Fruit fly (Drosophila melanogaster) whole organism, wandering third instar larva: ENCODE results near the gene CG3726.
A peak's percentile ranks its signal among the peaks of the same experiment; 100 is the strongest.

Experiments
- Abd-B ChIP-seq: fragments of >200 bp; optimal IDR thresholded peaks from 2 replicates; lab custom pipeline; 2017; ENCODE audit warnings: missing biosample characterization, missing genetic modification characterization
- CG9705 ChIP-seq: fragments of 200-800 bp; sonication (Bioruptor generic); optimal IDR thresholded peaks from 2 replicates; lab custom pipeline; 2018; ENCODE audit warnings: missing biosample characterization, mild to moderate bottlenecking, missing genetic modification characterization
- CrebA ChIP-seq: fragments of 200-800 bp; sonication (Bioruptor generic); optimal IDR thresholded peaks from 2 replicates; lab custom pipeline; 2016; ENCODE audit warnings: missing biosample characterization, mild to moderate bottlenecking, missing genetic modification characterization, borderline replicate concordance
- Dfd ChIP-seq: fragments of >200 bp; optimal IDR thresholded peaks from 2 replicates; lab custom pipeline; 2017; ENCODE audit warnings: missing biosample characterization, missing genetic modification characterization
- Dif ChIP-seq: fragments of 200-275, 200-300 bp; sonication (Bioruptor generic); optimal IDR thresholded peaks from 2 replicates; lab custom pipeline; 2018; ENCODE audit warnings: missing biosample characterization, missing genetic modification characterization; ENCODE audit not compliant: partially characterized antibody
- GATAd ChIP-seq: sonication (Bioruptor generic); optimal IDR thresholded peaks from 2 replicates; lab custom pipeline; 2016; ENCODE audit warnings: missing biosample characterization, missing genetic modification characterization
- Hnf4 ChIP-seq: fragments of 200-800 bp; sonication (Bioruptor generic); optimal IDR thresholded peaks from 2 replicates; lab custom pipeline; 2016; ENCODE audit warnings: missing biosample characterization, mild to moderate bottlenecking, missing genetic modification characterization
- Hr83 ChIP-seq: fragments of 200-300 bp; sonication (Bioruptor generic); optimal IDR thresholded peaks from 2 replicates; lab custom pipeline; 2016; ENCODE audit warnings: missing biosample characterization, mild to moderate bottlenecking, missing genetic modification characterization, moderate library complexity; ENCODE audit not compliant: poor library complexity, severe bottlenecking
- Jra ChIP-seq: sonication (Bioruptor generic); optimal IDR thresholded peaks from 2 replicates; lab custom pipeline; 2016; ENCODE audit warnings: missing biosample characterization, missing genetic modification characterization
- Mio ChIP-seq: sonication (Bioruptor generic); optimal IDR thresholded peaks from 2 replicates; lab custom pipeline; 2016; ENCODE audit warnings: missing biosample characterization, missing genetic modification characterization
- Myc ChIP-seq: fragments of >200 bp; optimal IDR thresholded peaks from 2 replicates; lab custom pipeline; 2017
- N ChIP-seq: fragments of >200 bp; optimal IDR thresholded peaks from 2 replicates; lab custom pipeline; 2018; ENCODE audit warnings: missing biosample characterization, missing external identifiers, missing genetic modification characterization
- Rel ChIP-seq, 2 experiments: fragments of 200-800 bp; sonication (Bioruptor generic) in 1 of 2; optimal IDR thresholded peaks; 2 replicates in 1 of 2; 3 replicates in 1 of 2; lab custom pipeline; 2016 to 2019; ENCODE audit warnings: mild to moderate bottlenecking in 2 of 2, missing biosample characterization in 2 of 2, missing genetic modification characterization in 2 of 2, moderate library complexity in 1 of 2
- Sp1 ChIP-seq: fragments of 200-800 bp; sonication (Bioruptor generic); optimal IDR thresholded peaks from 3 replicates; lab custom pipeline; 2019; ENCODE audit warnings: missing biosample characterization, mild to moderate bottlenecking, missing genetic modification characterization, moderate library complexity
- Vsx2 ChIP-seq: fragments of 200-300, 225-300 bp; sonication (Bioruptor generic); optimal IDR thresholded peaks from 2 replicates; lab custom pipeline; 2018; ENCODE audit warnings: missing biosample characterization, missing genetic modification characterization; ENCODE audit not compliant: partially characterized antibody
- br ChIP-seq: fragments of 200-800 bp; sonication (Bioruptor generic); optimal IDR thresholded peaks from 2 replicates; lab custom pipeline; 2016; ENCODE audit warnings: missing biosample characterization, missing genetic modification characterization
- brk ChIP-seq: fragments of 200-800 bp; sonication (Bioruptor generic); optimal IDR thresholded peaks from 2 replicates; lab custom pipeline; 2016; ENCODE audit warnings: missing biosample characterization, mild to moderate bottlenecking, missing genetic modification characterization
- dl ChIP-seq, 2 experiments: fragments of 175-275, 200-275 bp in 1 of 2; fragments of 200-275 bp in 1 of 2; sonication (Bioruptor generic); optimal IDR thresholded peaks; lab custom pipeline; 2018; ENCODE audit warnings: mild to moderate bottlenecking in 2 of 2, missing biosample characterization in 2 of 2, missing genetic modification characterization in 2 of 2, moderate library complexity in 2 of 2; ENCODE audit not compliant: partially characterized antibody in 2 of 2, insufficient read depth in 1 of 2
- dmrt93B ChIP-seq: fragments of 200-800 bp; sonication (Bioruptor generic); optimal IDR thresholded peaks from 2 replicates; lab custom pipeline; 2018; ENCODE audit warnings: missing biosample characterization, mild to moderate bottlenecking, missing genetic modification characterization
- dsf ChIP-seq: sonication (Bioruptor generic); optimal IDR thresholded peaks from 2 replicates; lab custom pipeline; 2016; ENCODE audit warnings: missing biosample characterization, missing genetic modification characterization, borderline replicate concordance
- ey ChIP-seq: fragments of 200-800 bp; sonication (Bioruptor generic); optimal IDR thresholded peaks from 2 replicates; lab custom pipeline; 2016; ENCODE audit warnings: missing biosample characterization, missing genetic modification characterization
- fru ChIP-seq: fragments of 200-800 bp; sonication (Bioruptor generic); optimal IDR thresholded peaks from 3 replicates; lab custom pipeline; 2016; ENCODE audit warnings: missing biosample characterization, mild to moderate bottlenecking, missing genetic modification characterization
- h ChIP-seq: fragments of 200-800 bp; sonication (Bioruptor generic); optimal IDR thresholded peaks from 3 replicates; lab custom pipeline; 2016; ENCODE audit warnings: missing biosample characterization, mild to moderate bottlenecking, missing genetic modification characterization
- jim ChIP-seq: fragments of 175-275, 200-325 bp; sonication (Bioruptor generic); optimal IDR thresholded peaks from 2 replicates; lab custom pipeline; 2016; ENCODE audit warnings: missing biosample characterization, mild to moderate bottlenecking, missing genetic modification characterization
- lola ChIP-seq: fragments of >200 bp; optimal IDR thresholded peaks from 2 replicates; lab custom pipeline; 2017; ENCODE audit warnings: missing biosample characterization, missing genetic modification characterization
- pan ChIP-seq: fragments of >200 bp; optimal IDR thresholded peaks from 2 replicates; lab custom pipeline; 2017
- rgr ChIP-seq: fragments of 200-800 bp; sonication (Bioruptor generic); optimal IDR thresholded peaks from 3 replicates; lab custom pipeline; 2016; ENCODE audit warnings: missing biosample characterization, mild to moderate bottlenecking, missing genetic modification characterization
- sage ChIP-seq: fragments of 200-800 bp; sonication (Bioruptor generic); optimal IDR thresholded peaks from 2 replicates; lab custom pipeline; 2016; ENCODE audit warnings: missing biosample characterization, mild to moderate bottlenecking, missing genetic modification characterization
- sv ChIP-seq: fragments of 200-800 bp; sonication (Bioruptor generic); optimal IDR thresholded peaks from 3 replicates; lab custom pipeline; 2016; ENCODE audit warnings: missing biosample characterization, missing genetic modification characterization
- tai ChIP-seq: sonication (Bioruptor generic); optimal IDR thresholded peaks from 2 replicates; lab custom pipeline; 2016; ENCODE audit warnings: missing biosample characterization, missing genetic modification characterization
- usp ChIP-seq: fragments of >200 bp; optimal IDR thresholded peaks from 2 replicates; lab custom pipeline; 2017; ENCODE audit warnings: missing biosample characterization, missing genetic modification characterization
- woc ChIP-seq: sonication (Bioruptor generic); optimal IDR thresholded peaks from 2 replicates; lab custom pipeline; 2016; ENCODE audit warnings: missing biosample characterization, mild to moderate bottlenecking, missing genetic modification characterization

The CG3726 gene

DNA sequence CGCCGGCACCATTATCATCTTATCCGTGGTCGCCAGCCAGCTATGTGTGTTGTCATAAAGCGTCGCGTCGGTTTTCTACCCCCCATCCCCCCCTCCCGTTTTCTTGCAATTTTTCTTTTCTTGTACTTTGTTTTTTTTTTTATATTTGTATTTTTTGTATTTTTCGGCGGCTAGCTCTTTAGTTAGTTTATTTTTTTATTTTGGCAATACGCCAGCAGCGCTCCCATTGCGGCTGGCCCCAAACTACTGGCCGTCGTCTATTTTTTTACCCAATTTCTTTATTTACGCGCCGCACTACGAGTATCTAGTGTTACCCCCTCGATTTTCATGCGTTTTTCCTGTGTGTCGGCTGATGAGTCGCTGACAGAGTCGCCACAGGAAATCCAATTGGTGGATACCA, 64.5 kb downstream of the CG3726 start:
- TF ChIP-seq brk (GFP tag; lab: Kevin White, UChicago) = no peak
- no peak for TF ChIP-seq br (GFP tag; lab: Kevin White, UChicago)
- no peak for TF ChIP-seq Abd-B (GFP tag; lab: Kevin White, UChicago)
- no peak for TF ChIP-seq sv (GFP tag; lab: Kevin White, UChicago)
- no peak for TF ChIP-seq jim (GFP tag; lab: Kevin White, UChicago)
- no peak for TF ChIP-seq fru (GFP tag; lab: Kevin White, UChicago)
- no peak for TF ChIP-seq lola (GFP tag; lab: Kevin White, UChicago)
- TF ChIP-seq, all 38 proteins: peak for 0

DNA sequence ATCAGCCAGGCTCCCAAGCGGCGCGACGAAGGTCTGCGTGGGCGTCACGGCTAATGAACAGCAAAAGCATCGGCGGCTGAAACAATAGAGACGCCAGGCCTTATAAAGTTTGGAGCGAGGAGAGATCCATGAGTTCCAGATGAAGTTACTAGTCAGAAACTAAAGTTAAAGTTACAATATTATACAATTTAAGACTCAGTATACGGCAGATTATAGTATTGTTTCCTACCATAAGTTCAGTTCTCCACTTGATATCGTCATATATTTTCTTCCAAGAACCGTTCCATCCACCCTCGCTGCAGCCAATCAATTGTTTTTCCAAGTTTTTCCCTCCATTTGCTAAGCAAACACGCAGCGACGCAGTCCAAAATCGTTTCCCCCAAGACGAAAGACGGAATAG, 66.5 kb downstream of the CG3726 start:
- TF ChIP-seq Jra (GFP tag; lab: Kevin White, UChicago) = no peak
- no peak for TF ChIP-seq N (GFP tag; lab: Kevin White, UChicago)
- TF ChIP-seq GATAd (GFP tag; lab: Kevin White, UChicago) = no peak
- TF ChIP-seq CrebA (GFP tag; lab: Kevin White, UChicago) = no peak
- no peak for TF ChIP-seq Hnf4
- TF ChIP-seq sage (GFP tag; lab: Kevin White, UChicago) = no peak
- no peak for TF ChIP-seq dmrt93B (GFP tag; lab: Kevin White, UChicago)
- TF ChIP-seq jim (GFP tag; lab: Kevin White, UChicago) = no peak
- TF ChIP-seq CG9705 (GFP tag; lab: Kevin White, UChicago) = no peak
- TF ChIP-seq Vsx2 (GFP tag; lab: Kevin White, UChicago) = no peak
- TF ChIP-seq Dif = no peak

DNA sequence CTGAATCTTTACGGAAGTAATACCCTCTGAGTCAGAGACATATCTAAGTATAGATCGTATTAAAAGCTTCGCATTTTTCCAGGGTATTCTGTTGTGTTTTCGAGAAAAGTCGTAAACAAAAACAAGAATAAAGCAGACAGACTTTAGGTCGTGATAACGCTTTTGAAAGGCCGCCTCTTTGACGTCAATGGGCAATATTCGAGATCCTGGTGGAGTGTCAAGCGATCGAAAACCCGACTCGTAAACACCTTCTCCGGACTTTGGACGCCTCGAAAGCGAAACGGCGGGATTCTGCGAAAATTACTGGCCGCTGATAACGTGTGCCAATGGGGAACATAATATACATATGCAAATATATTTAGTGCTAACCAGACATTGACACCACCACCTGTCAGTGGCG, 70.5 kb downstream of the CG3726 start:
- TF ChIP-seq sv (GFP tag; lab: Kevin White, UChicago) = no peak
- no peak for TF ChIP-seq fru (GFP tag; lab: Kevin White, UChicago)
- TF ChIP-seq Jra (GFP tag; lab: Kevin White, UChicago) = no peak
- TF ChIP-seq Hnf4 = no peak
- no peak for TF ChIP-seq Abd-B (GFP tag; lab: Kevin White, UChicago)
- TF ChIP-seq lola (GFP tag; lab: Kevin White, UChicago) = no peak
- no peak for TF ChIP-seq Dif
- TF ChIP-seq N (GFP tag; lab: Kevin White, UChicago) = no peak
- TF ChIP-seq Mio (GFP tag; lab: Kevin White, UChicago) = no peak
- TF ChIP-seq Rel (GFP tag; optimal IDR thresholded peaks at IDR 0.05; lab: Kevin White, UChicago) = no peak
- no peak for TF ChIP-seq Rel (tag; optimal IDR thresholded peaks at IDR 0.05; lab: Kevin White, UChicago)
- TF ChIP-seq woc (GFP tag; lab: Kevin White, UChicago) = no peak
- no peak for TF ChIP-seq br (GFP tag; lab: Kevin White, UChicago)
- TF ChIP-seq Hr83 (GFP tag; lab: Kevin White, UChicago) = no peak
- no peak for TF ChIP-seq dsf
- TF ChIP-seq usp (GFP tag; lab: Kevin White, UChicago) = no peak
- no peak for TF ChIP-seq brk (GFP tag; lab: Kevin White, UChicago)
- no peak for TF ChIP-seq Sp1
- no peak for TF ChIP-seq tai (GFP tag; lab: Kevin White, UChicago)
- TF ChIP-seq dl (GFP tag; optimal IDR thresholded peaks at IDR 0.05; lab: Kevin White, UChicago; ENCODE audit: insufficient read depth in 1 of 2, partially characterized antibody in 2 of 2) = no peak

DNA sequence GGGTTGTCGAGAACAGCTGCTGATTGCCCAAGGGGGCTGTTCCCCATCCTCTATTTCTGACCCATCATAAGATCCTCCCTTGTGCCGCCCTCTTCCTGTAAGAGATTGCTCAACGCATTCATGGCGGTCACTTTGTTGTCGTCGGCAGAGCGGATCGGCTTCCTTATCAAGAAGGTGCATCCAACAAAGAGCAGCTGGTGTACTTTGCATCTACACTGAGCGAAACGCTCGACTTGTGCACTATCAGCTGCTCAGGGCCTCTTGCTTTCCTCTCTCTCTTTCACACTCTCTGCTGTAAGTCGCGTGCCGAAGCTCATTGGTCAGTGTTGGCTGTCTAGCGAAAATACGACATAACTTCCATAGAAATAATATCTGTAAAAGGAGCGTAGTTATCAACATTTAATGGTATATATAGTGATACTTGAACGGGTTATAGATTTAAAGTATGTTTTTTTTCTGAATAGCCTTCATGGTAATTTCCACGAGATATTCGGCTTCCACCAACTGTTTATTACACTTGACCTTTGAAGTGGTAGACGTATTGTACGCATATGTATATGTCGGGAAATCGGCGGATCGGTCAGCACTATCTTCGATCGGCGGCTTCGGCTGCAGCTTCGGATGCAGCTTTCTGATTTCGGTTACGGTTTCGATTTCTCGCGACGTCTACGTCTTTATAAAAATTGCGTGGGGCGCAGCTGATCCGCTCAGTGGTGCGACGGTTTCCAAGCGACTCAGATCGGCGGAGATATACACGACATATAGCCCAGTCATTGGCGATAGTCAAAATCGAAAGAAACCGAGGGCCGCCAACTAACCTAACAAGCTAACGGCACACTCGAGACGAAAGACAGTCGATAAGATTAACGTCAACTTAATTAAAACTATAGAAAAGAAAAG, 71.4 kb downstream of the CG3726 start, which contains the start of gene CG5966:
Gene CG5966 (plus strand): TSS at position 704 of the 900 bp plus-strand sequence.
- peak; percentile 57 for TF ChIP-seq Hnf4
- no peak for TF ChIP-seq Mio (GFP tag; lab: Kevin White, UChicago)
- TF ChIP-seq h (GFP tag; lab: Kevin White, UChicago) = peak; percentile 35
- TF ChIP-seq jim (GFP tag; lab: Kevin White, UChicago) = no peak
- peak; percentile 20 for TF ChIP-seq woc (GFP tag; lab: Kevin White, UChicago)
- peak; percentile 70 for TF ChIP-seq Myc
- TF ChIP-seq, all 38 proteins: peak for 4

DNA sequence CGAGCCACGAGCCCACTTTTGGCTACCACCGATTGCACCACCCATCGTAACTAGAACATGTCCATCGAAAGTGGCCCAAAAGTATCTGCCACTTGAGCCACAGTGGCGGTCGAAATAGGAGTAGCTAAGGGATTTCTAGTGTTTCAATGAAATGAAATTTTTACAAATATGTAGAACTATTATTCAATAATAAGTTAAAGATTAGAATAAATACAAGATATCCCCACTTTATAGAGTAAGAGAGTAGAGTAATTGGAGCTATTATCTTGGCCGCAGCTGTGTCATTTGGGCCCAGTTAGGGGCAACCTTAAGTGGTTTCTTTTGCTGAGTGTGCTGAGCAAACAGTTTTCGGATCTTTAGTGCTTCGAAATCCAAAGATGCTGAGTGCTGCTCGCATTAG, 72.5 kb downstream of the CG3726 start:
- TF ChIP-seq GATAd (GFP tag; lab: Kevin White, UChicago) (no peak), Hr83 (GFP tag; lab: Kevin White, UChicago) (no peak), Dif (no peak), Myc (no peak), pan (lab: Kevin White, UChicago) (no peak), ey (no peak), lola (GFP tag; lab: Kevin White, UChicago) (no peak), Dfd (GFP tag; lab: Kevin White, UChicago) (no peak), rgr (GFP tag; lab: Kevin White, UChicago) (no peak)
- TF ChIP-seq, all 38 proteins: peak for 0
